Fruit fly (Drosophila melanogaster): ENCODE measurements around the gene Hmt4-20.

dm6 chrX:654221-654620 lies 1.6 kb downstream of the Hmt4-20 start:
- no peak for TF ChIP-seq CTCF (optimal IDR thresholded peaks at IDR 0.05)
- TF ChIP-seq CG8478 (optimal IDR thresholded peaks at IDR 0.05) = no peak
